Worm (Caenorhabditis elegans) whole organism, early embryonic: ENCODE results near the gene F20C5.11.
"Not testable (repeated sequence)": the region's sequence is repeated elsewhere in the genome, so short reads cannot be mapped to it uniquely, and the experiment has no call there.

Experiments
- B0310.2 ChIP-seq: sonication (generic microtip); optimal IDR thresholded peaks from 2 replicates; lab custom pipeline; 2016; ENCODE audit warnings: mild to moderate bottlenecking, missing genetic modification characterization, missing compliant biosample characterization
- F13C5.2 ChIP-seq: sonication (generic microtip); optimal IDR thresholded peaks from 2 replicates; lab custom pipeline; 2017; ENCODE audit warnings: mild to moderate bottlenecking, missing genetic modification characterization, inconsistent platforms, missing compliant biosample characterization
- aly-1 ChIP-seq: sonication (generic microtip); optimal IDR thresholded peaks from 2 replicates; lab custom pipeline; 2016; ENCODE audit warnings: missing genetic modification characterization, missing compliant biosample characterization
- ama-1 ChIP-seq: fragments of 150-350 bp; optimal IDR thresholded peaks from 2 replicates; lab custom pipeline; 2014
- ceh-13 ChIP-seq: fragments of 200-800 bp; sonication (Bioruptor generic); optimal IDR thresholded peaks from 2 replicates; lab custom pipeline; 2018; ENCODE audit warnings: mild to moderate bottlenecking, missing genetic modification characterization, missing compliant biosample characterization
- ceh-36 ChIP-seq: sonication (generic microtip); optimal IDR thresholded peaks from 2 replicates; lab custom pipeline; 2016; ENCODE audit warnings: missing genetic modification characterization, inconsistent platforms, missing compliant biosample characterization
- ets-7 ChIP-seq: sonication (generic microtip); optimal IDR thresholded peaks from 2 replicates; lab custom pipeline; 2016; ENCODE audit warnings: missing genotype, missing genetic modification characterization, missing compliant biosample characterization
- flt-1 ChIP-seq: fragments of 200-800 bp; sonication (Bioruptor generic); IDR thresholded peaks from 2 replicates; pipeline ENCODE4 v1.3.6; 2022; ENCODE audit warnings: missing genetic modification characterization, missing compliant biosample characterization
- hmbx-1 ChIP-seq: sonication (generic microtip); optimal IDR thresholded peaks from 2 replicates; lab custom pipeline; 2016; ENCODE audit warnings: mild to moderate bottlenecking, missing genetic modification characterization, missing compliant biosample characterization
- hmg-4 ChIP-seq: fragments of 200-800 bp; sonication (Bioruptor generic); optimal IDR thresholded peaks from 2 replicates; lab custom pipeline; 2018; ENCODE audit warnings: mild to moderate bottlenecking, missing genetic modification characterization, missing compliant biosample characterization
- hnd-1 ChIP-seq: sonication (generic microtip); optimal IDR thresholded peaks from 2 replicates; lab custom pipeline; 2016; ENCODE audit warnings: missing genetic modification characterization, missing compliant biosample characterization
- pes-1 ChIP-seq: fragments of 200-800 bp; sonication (Bioruptor generic); IDR thresholded peaks from 2 replicates; pipeline ENCODE4 v1.3.6; 2022; ENCODE audit warnings: missing genetic modification reagents, missing genetic modification characterization, missing compliant biosample characterization
- scrt-1 ChIP-seq: fragments of 200-800 bp; sonication (Bioruptor generic); IDR thresholded peaks from 2 replicates; pipeline ENCODE4 v1.3.6; 2022; ENCODE audit warnings: missing genetic modification characterization, missing compliant biosample characterization
- sea-1 ChIP-seq: fragments of 200-800 bp; sonication (Bioruptor generic); conservative IDR thresholded peaks from 2 replicates; pipeline ENCODE4 v1.3.6; 2022; ENCODE audit warnings: missing genetic modification characterization, missing compliant biosample characterization
- tbx-11 ChIP-seq: fragments of 200-800 bp; sonication (Bioruptor generic); IDR thresholded peaks from 2 replicates; pipeline ENCODE4 v1.3.6; 2022; ENCODE audit warnings: missing genetic modification characterization, missing compliant biosample characterization
- tbx-37 ChIP-seq: fragments of 200-800 bp; sonication (Bioruptor generic); conservative IDR thresholded peaks from 2 replicates; pipeline ENCODE4 v1.3.6; 2022; ENCODE audit warnings: missing genetic modification reagents, missing genetic modification characterization, missing compliant biosample characterization
- tra-4 ChIP-seq: sonication (generic microtip); optimal IDR thresholded peaks from 2 replicates; lab custom pipeline; 2017; ENCODE audit warnings: missing genetic modification characterization, missing compliant biosample characterization

F20C5.11 gene

ce11 chrIV:8715032-8715431, 46.8 kb downstream of the F20C5.11 start, which contains the start of the genes parg-2 and ipla-5:
TSS of gene parg-2 (minus strand) at chrIV:8715132.
TSS of gene ipla-5 (plus strand) at chrIV:8715247.
- not testable (repeated sequence) for TF ChIP-seq ceh-13 (GFP tag; lab: Kevin White, UChicago); F13C5.2; hmg-4

DNA sequence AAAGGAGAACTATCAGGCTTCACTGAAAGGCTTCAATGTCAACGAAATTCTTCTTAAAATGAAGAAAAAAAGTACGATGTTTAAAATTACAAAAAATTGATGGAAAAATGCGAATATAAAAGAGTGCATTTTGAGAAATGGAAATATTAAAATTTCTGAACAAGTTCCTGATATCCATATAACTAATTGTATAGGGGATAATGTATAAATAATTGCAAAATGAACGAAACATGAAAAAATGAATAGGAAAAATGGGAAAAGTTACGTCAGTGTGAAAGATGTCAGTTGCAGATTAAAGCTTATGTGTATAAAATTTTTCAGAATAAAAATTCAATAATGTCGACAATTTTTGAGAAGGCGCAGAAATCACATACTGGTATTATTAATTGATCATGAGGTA, 53.8 kb downstream of the F20C5.11 start:
- no peak for TF ChIP-seq F13C5.2
- no peak for TF ChIP-seq tbx-11 (GFP tag; lab: Robert Waterston, UW)
- no peak for TF ChIP-seq ama-1 (lab: Kevin White, UChicago)
- TF ChIP-seq flt-1 (GFP tag; lab: Robert Waterston, UW) = no peak
- no peak for TF ChIP-seq scrt-1 (GFP tag; lab: Robert Waterston, UW)
- TF ChIP-seq tbx-37 (GFP tag; lab: Robert Waterston, UW) = no peak
- no peak for TF ChIP-seq B0310.2 (tag; lab: Kevin White, UChicago)
- TF ChIP-seq tra-4 (tag; lab: Kevin White, UChicago) = no peak
- no peak for TF ChIP-seq hnd-1 (tag; lab: Kevin White, UChicago)
- no peak for TF ChIP-seq ceh-36 (tag; lab: Kevin White, UChicago)
- no peak for TF ChIP-seq hmbx-1 (tag; lab: Kevin White, UChicago)
- TF ChIP-seq pes-1 = no peak
- no peak for TF ChIP-seq hmg-4
- TF ChIP-seq ets-7 (tag; lab: Kevin White, UChicago) = no peak
- TF ChIP-seq ceh-13 (GFP tag; lab: Kevin White, UChicago) = no peak
- no peak for TF ChIP-seq sea-1 (GFP tag; lab: Robert Waterston, UW)

- TF ChIP-seq ama-1 (lab: Kevin White, UChicago) (no peak), aly-1 (tag; lab: Kevin White, UChicago) (no peak)
Observed at ce11 chrIV:8705504-8705903, 56.3 kb downstream of the F20C5.11 start, which contains the start of gene H23L24.4. TSS of gene H23L24.4 (minus strand) at chrIV:8705604.
